Worm (Caenorhabditis elegans) whole organism, L1 larva: Measurements from ENCODE around the gene col-90.

Source experiments
- dpl-1 ChIP-seq, 3 experiments: fragments of 150-350 bp in 2 of 3; sonication (generic microtip) in 1 of 3; optimal IDR thresholded peaks; 2 replicates each; lab custom pipeline; 2014 to 2017; ENCODE audit warnings: missing biosample characterization in 3 of 3, missing genetic modification characterization in 3 of 3, missing genetic modification reagents in 3 of 3
- isw-1 ChIP-seq: fragments of 200-800 bp; sonication (Bioruptor generic); IDR thresholded peaks from 2 replicates; pipeline ENCODE4 v1.3.6; 2022; ENCODE audit warnings: missing genetic modification characterization, missing compliant biosample characterization
- lir-3 ChIP-seq: sonication (generic microtip); optimal IDR thresholded peaks from 2 replicates; lab custom pipeline; 2016; ENCODE audit warnings: mild to moderate bottlenecking, missing genetic modification characterization, moderate library complexity, missing compliant biosample characterization; ENCODE audit not compliant: poor library complexity
- lsy-2 ChIP-seq, 2 experiments: fragments of 150-350 bp; optimal IDR thresholded peaks; 2 replicates each; lab custom pipeline; 2014; ENCODE audit warnings: missing biosample characterization in 2 of 2, missing genetic modification characterization in 2 of 2
- snpc-4 ChIP-seq: fragments of 150-350 bp; optimal IDR thresholded peaks from 2 replicates; lab custom pipeline; 2014; ENCODE audit warnings: missing biosample characterization, missing genetic modification characterization

DNA sequence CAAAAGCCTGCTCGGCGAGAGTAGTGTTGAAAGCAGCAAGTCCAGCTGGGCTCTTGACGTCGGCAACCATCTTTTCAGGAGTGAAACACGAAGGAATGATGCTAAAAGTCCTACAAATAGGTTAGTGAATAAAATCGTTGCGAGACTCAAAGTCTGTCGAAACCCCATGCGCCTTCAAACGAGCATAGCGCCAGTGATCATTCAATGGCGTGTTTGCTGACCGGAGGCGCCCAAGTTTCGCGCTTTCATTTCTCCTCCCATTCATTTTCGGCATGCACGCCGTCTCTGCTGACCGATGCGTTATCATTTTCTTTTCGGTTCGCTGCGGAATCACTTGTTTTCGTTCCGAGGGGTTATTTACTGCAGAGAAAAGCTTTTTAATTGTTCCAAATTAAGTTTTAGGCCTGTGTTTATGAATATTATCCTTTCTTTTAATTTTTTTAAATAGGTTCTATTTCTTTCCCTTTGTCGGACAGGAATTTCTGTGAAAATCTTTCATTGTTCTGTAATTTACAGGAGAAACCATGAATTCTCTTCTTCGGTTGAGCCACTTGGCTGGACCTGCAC is 24.6 kb downstream of the col-90 start, which contains the start of the genes eef-1B.1 and aco-2:
- TF ChIP-seq dpl-1 (GFP tag; optimal IDR thresholded peaks at IDR 0.05; lab: Kevin White, UChicago) (peak; percentile 87 to 90 (median 88)), lir-3 (peak; percentile 63), isw-1 (GFP tag; lab: Robert Waterston, UW) (peak; percentile 89), snpc-4 (tag; lab: Kevin White, UChicago) (peak; percentile 85), lsy-2 (tag; optimal IDR thresholded peaks at IDR 0.05; lab: Kevin White, UChicago) (peak; percentile 94 to 96)
